Fruit fly (Drosophila melanogaster) whole organism, adult: Measurements from ENCODE around the gene Bdbt.

Source experiments
- CG11617 ChIP-seq: fragments of 200-800 bp; sonication (Bioruptor generic); optimal IDR thresholded peaks from 2 replicates; lab custom pipeline; 2017; ENCODE audit warnings: mild to moderate bottlenecking, missing biosample characterization, missing genetic modification reagents, missing genetic modification characterization
- CG12768 ChIP-seq: fragments of 200-800 bp; sonication (Bioruptor generic); optimal IDR thresholded peaks from 2 replicates; lab custom pipeline; 2017; ENCODE audit warnings: missing biosample characterization, missing genetic modification characterization, mild to moderate bottlenecking, moderate library complexity, missing genetic modification reagents
- CG14711 ChIP-seq: fragments of 200-800 bp; sonication (Bioruptor generic); optimal IDR thresholded peaks from 2 replicates; lab custom pipeline; 2018; ENCODE audit warnings: missing biosample characterization, mild to moderate bottlenecking, missing genetic modification characterization, moderate library complexity
- CG1620 ChIP-seq: fragments of 200-800 bp; sonication (Bioruptor generic); optimal IDR thresholded peaks from 2 replicates; lab custom pipeline; 2016; ENCODE audit warnings: missing biosample characterization, missing genetic modification characterization
- CG33017 ChIP-seq: fragments of 200-800 bp; sonication (Bioruptor generic); optimal IDR thresholded peaks from 2 replicates; lab custom pipeline; 2018; ENCODE audit warnings: missing biosample characterization, mild to moderate bottlenecking, missing genetic modification characterization, moderate library complexity
- CG5204 ChIP-seq: fragments of 200-800 bp; sonication (Bioruptor generic); optimal IDR thresholded peaks from 2 replicates; lab custom pipeline; 2016; ENCODE audit warnings: missing biosample characterization, missing genetic modification characterization
- CG7045 ChIP-seq: fragments of 200-800 bp; sonication (Bioruptor generic); optimal IDR thresholded peaks from 2 replicates; lab custom pipeline; 2017; ENCODE audit warnings: missing biosample characterization, mild to moderate bottlenecking, missing genetic modification characterization
- CG7101 ChIP-seq: fragments of 200-800 bp; sonication (Bioruptor generic); optimal IDR thresholded peaks from 2 replicates; lab custom pipeline; 2018; ENCODE audit warnings: missing biosample characterization, mild to moderate bottlenecking, missing genetic modification characterization, moderate library complexity
- Clk ChIP-seq: fragments of 200-800 bp; sonication (Bioruptor generic); optimal IDR thresholded peaks from 2 replicates; lab custom pipeline; 2017; ENCODE audit warnings: missing biosample characterization, missing genetic modification characterization
- Crg-1 ChIP-seq: fragments of 200-800 bp; sonication (Bioruptor generic); optimal IDR thresholded peaks from 2 replicates; lab custom pipeline; 2016; ENCODE audit warnings: missing biosample characterization, missing genetic modification characterization
- Hr96 ChIP-seq: fragments of 200-800 bp; sonication (Bioruptor generic); optimal IDR thresholded peaks from 2 replicates; lab custom pipeline; 2016; ENCODE audit warnings: missing biosample characterization, missing genetic modification characterization
- Mnt ChIP-seq: fragments of 200-800 bp; sonication (Bioruptor generic); optimal IDR thresholded peaks from 2 replicates; lab custom pipeline; 2016; ENCODE audit warnings: missing biosample characterization, mild to moderate bottlenecking, missing genetic modification characterization
- bab1 ChIP-seq: fragments of 200-800 bp; sonication (Bioruptor generic); optimal IDR thresholded peaks from 3 replicates; lab custom pipeline; 2019; ENCODE audit warnings: missing biosample characterization, mild to moderate bottlenecking, missing genetic modification characterization, moderate library complexity
- cic ChIP-seq: fragments of 200-800 bp; sonication (Bioruptor generic); optimal IDR thresholded peaks from 2 replicates; lab custom pipeline; 2017; ENCODE audit warnings: missing biosample characterization, mild to moderate bottlenecking, missing genetic modification characterization, moderate library complexity
- cnc ChIP-seq, 2 experiments: fragments of >200 bp; optimal IDR thresholded peaks; 2 replicates each; lab custom pipeline; 2017
- kay ChIP-seq: fragments of 200-800 bp; sonication (Bioruptor generic); peaks from one replicate; lab custom pipeline; 2016; ENCODE audit warnings: missing biosample characterization, missing genetic modification characterization, borderline replicate concordance
- ovo ChIP-seq: fragments of 200-800 bp; sonication (Bioruptor generic); optimal IDR thresholded peaks from 2 replicates; lab custom pipeline; 2016; ENCODE audit warnings: missing biosample characterization, missing genetic modification characterization
- pad ChIP-seq: fragments of 200-800 bp; sonication (Bioruptor generic); optimal IDR thresholded peaks from 3 replicates; lab custom pipeline; 2017; ENCODE audit warnings: missing biosample characterization, missing genetic modification characterization, mild to moderate bottlenecking, moderate library complexity, missing genetic modification reagents
- tj ChIP-seq: fragments of 200-800 bp; sonication (Bioruptor generic); optimal IDR thresholded peaks from 3 replicates; lab custom pipeline; 2017; ENCODE audit warnings: missing biosample characterization, mild to moderate bottlenecking, missing genetic modification characterization, moderate library complexity
- toe ChIP-seq: fragments of 200-800 bp; sonication (Bioruptor generic); optimal IDR thresholded peaks from 2 replicates; lab custom pipeline; 2016; ENCODE audit warnings: missing biosample characterization, missing genetic modification characterization

The Bdbt gene

dm6 chr3R:21118784-21119183 is at the start of gene Bdbt:
TSS of gene Bdbt (minus strand) at chr3R:21118856.
- peak; percentile 9 for TF ChIP-seq CG11617 (GFP tag; lab: Kevin White, UChicago)
- TF ChIP-seq bab1 = no peak
- peak; percentile 67 for TF ChIP-seq Mnt (GFP tag; lab: Kevin White, UChicago)
- TF ChIP-seq tj = peak; percentile 31
- TF ChIP-seq kay (GFP tag; lab: Kevin White, UChicago) = no peak
- peak; percentile 32 for TF ChIP-seq CG7101 (tag; lab: Kevin White, UChicago)
- peak; percentile 7 for TF ChIP-seq CG12768 (GFP tag; lab: Kevin White, UChicago)
- no peak for TF ChIP-seq CG1620 (GFP tag; lab: Kevin White, UChicago)

DNA sequence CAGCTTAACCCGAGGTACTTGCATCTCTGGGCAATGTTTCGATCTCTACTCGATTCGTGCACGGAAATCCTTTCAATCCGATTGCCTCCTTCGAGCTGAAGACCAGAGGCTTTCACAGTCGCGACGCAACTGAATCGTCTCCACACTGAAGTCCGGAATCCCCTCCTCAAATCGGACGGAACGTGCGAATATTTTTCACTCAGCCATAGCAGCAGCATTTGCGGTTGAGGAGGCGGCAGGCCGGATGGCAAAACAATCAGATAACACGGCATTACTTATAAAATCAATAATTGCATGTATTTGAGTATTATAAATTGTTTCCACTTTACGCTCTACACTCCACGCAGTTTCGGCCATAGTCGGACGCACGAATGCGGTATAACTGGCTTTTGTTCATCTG is 49.4 kb upstream of the Bdbt start, which contains the start of gene Snmp1:
Gene Snmp1, minus strand, starts transcription at position 101 of the 400 bp plus-strand sequence.
- no peak for TF ChIP-seq CG7045
- no peak for TF ChIP-seq cnc (optimal IDR thresholded peaks at IDR 0.05; lab: Kevin White, UChicago)
- TF ChIP-seq CG14711 = no peak
- TF ChIP-seq CG5204 (GFP tag; lab: Kevin White, UChicago) = no peak
- TF ChIP-seq Clk = no peak
- no peak for TF ChIP-seq CG12768 (GFP tag; lab: Kevin White, UChicago)
- TF ChIP-seq Hr96 (GFP tag; lab: Kevin White, UChicago) = no peak
- no peak for TF ChIP-seq pad (GFP tag; lab: Kevin White, UChicago)
- TF ChIP-seq CG7101 (tag; lab: Kevin White, UChicago) = no peak
- TF ChIP-seq cic (GFP tag; lab: Kevin White, UChicago) = no peak
- no peak for TF ChIP-seq CG1620 (GFP tag; lab: Kevin White, UChicago)
- no peak for TF ChIP-seq bab1
- TF ChIP-seq toe (GFP tag; lab: Kevin White, UChicago) = no peak
- no peak for TF ChIP-seq kay (GFP tag; lab: Kevin White, UChicago)
- TF ChIP-seq ovo = no peak

- TF ChIP-seq Clk = no peak
- TF ChIP-seq CG5204 (GFP tag; lab: Kevin White, UChicago) = no peak
- TF ChIP-seq kay (GFP tag; lab: Kevin White, UChicago) = peak; percentile 69
- no peak for TF ChIP-seq CG33017 (tag; lab: Kevin White, UChicago)
- TF ChIP-seq Mnt (GFP tag; lab: Kevin White, UChicago) = no peak
- no peak for TF ChIP-seq CG1620 (GFP tag; lab: Kevin White, UChicago)
- peak; percentile 31 for TF ChIP-seq cic (GFP tag; lab: Kevin White, UChicago)
- TF ChIP-seq CG12768 (GFP tag; lab: Kevin White, UChicago) = no peak
Measured at dm6 chr3R:21163318-21163828, 44.7 kb upstream of the Bdbt start, which contains the start of gene CG5810. TSS of gene CG5810 (plus strand) at chr3R:21163778.

DNA sequence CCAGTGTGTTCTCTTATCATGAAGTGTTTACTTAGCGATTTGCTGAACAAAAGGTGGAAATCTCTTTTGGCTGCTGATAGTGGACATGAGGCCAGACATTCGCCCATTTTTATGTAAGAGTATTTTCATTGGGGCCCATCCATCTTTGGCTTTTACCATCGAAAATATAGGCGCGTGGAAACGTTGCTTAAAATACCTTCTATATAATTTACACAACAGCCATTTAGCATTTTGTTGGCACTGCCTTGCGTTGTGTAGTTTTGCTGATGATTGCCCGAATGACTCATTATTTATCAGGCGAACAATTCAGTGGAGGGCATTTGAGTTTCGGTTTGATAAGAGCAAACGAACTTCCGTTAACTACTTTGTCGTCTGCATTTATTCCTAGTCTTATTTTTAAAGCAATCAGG is 43.0 kb upstream of the Bdbt start:
- TF ChIP-seq Mnt (GFP tag; lab: Kevin White, UChicago) = peak; percentile 12
- TF ChIP-seq cnc (optimal IDR thresholded peaks at IDR 0.05; lab: Kevin White, UChicago) = no peak
- no peak for TF ChIP-seq toe (GFP tag; lab: Kevin White, UChicago)
- peak; percentile 5 for TF ChIP-seq CG14711
- TF ChIP-seq kay (GFP tag; lab: Kevin White, UChicago) = peak; percentile 15
- TF ChIP-seq Clk = no peak
- peak; percentile 15 for TF ChIP-seq CG12768 (GFP tag; lab: Kevin White, UChicago)
- TF ChIP-seq tj = peak; percentile 30
- TF ChIP-seq CG33017 (tag; lab: Kevin White, UChicago) = peak; percentile 44
- TF ChIP-seq Crg-1 (GFP tag; lab: Kevin White, UChicago) = peak; percentile 40
- TF ChIP-seq Hr96 (GFP tag; lab: Kevin White, UChicago) = no peak
- TF ChIP-seq ovo = no peak
- no peak for TF ChIP-seq CG7045
- TF ChIP-seq CG7101 (tag; lab: Kevin White, UChicago) = peak; percentile 8
- TF ChIP-seq cic (GFP tag; lab: Kevin White, UChicago) = peak; percentile 51
- no peak for TF ChIP-seq CG11617 (GFP tag; lab: Kevin White, UChicago)
- TF ChIP-seq CG5204 (GFP tag; lab: Kevin White, UChicago) = no peak
- TF ChIP-seq CG1620 (GFP tag; lab: Kevin White, UChicago) = no peak
- no peak for TF ChIP-seq bab1
- TF ChIP-seq pad (GFP tag; lab: Kevin White, UChicago) = no peak

DNA sequence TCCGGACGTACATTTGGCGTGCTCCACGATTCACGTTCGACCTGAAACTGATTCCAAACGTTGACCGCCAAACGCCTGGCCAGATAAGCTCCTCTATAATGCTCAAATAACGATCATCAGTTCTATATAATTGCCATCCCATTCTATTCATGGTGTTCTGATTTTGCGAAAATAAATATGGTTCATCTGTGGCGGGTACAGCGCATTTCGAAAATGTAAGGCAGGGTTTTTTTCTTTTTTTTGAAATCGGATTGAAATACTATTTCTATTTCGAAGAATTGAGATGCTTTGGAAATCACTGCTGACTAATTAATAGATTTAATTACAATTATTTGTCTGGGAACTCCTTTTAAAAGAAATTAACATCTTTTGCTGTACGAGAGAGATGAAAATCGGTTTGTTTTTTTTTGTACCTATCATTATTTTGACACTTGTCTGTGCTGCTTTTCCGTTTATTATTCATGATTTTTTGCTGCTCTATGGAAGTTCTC is 42.4 kb upstream of the Bdbt start, which contains the start of gene cDIP:
Gene cDIP, minus strand, starts transcription at position 51 of the 491 bp plus-strand sequence.
- TF ChIP-seq cic (GFP tag; lab: Kevin White, UChicago) (no peak), kay (GFP tag; lab: Kevin White, UChicago) (peak; percentile 57)

DNA sequence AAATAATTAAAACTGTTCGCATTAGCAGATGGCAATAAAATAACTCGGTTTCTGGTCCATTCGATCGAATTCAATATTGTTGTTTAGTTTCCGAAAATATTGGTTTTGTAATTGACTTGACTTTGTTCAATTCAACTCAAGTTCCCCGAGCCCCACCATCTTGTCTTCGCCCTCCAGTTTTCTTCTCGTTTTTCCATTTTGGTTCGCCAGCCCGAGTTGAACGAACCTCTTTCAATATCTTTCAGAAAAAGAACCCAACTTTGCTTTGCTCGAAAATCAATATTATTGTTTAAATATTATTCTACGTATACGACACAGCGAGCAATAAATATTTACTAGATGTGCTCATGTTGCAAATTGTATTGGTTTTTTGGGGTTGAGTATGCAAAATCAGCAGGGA is 40.0 kb upstream of the Bdbt start:
- TF ChIP-seq CG33017 (tag; lab: Kevin White, UChicago) (no peak), kay (GFP tag; lab: Kevin White, UChicago) (no peak), Mnt (GFP tag; lab: Kevin White, UChicago) (no peak), cic (GFP tag; lab: Kevin White, UChicago) (no peak), bab1 (no peak), Crg-1 (GFP tag; lab: Kevin White, UChicago) (no peak), CG12768 (GFP tag; lab: Kevin White, UChicago) (no peak), CG5204 (GFP tag; lab: Kevin White, UChicago) (no peak), pad (GFP tag; lab: Kevin White, UChicago) (no peak), tj (no peak), CG7101 (tag; lab: Kevin White, UChicago) (no peak), CG11617 (GFP tag; lab: Kevin White, UChicago) (no peak), cnc (optimal IDR thresholded peaks at IDR 0.05; lab: Kevin White, UChicago) (no peak)
